Worm (Caenorhabditis elegans): ENCODE data around the gene edg-1.
"Not testable (repeated sequence)": the region's sequence is repeated elsewhere in the genome, so short reads cannot be mapped to it uniquely, and the experiment has no call there.

Gene edg-1

DNA sequence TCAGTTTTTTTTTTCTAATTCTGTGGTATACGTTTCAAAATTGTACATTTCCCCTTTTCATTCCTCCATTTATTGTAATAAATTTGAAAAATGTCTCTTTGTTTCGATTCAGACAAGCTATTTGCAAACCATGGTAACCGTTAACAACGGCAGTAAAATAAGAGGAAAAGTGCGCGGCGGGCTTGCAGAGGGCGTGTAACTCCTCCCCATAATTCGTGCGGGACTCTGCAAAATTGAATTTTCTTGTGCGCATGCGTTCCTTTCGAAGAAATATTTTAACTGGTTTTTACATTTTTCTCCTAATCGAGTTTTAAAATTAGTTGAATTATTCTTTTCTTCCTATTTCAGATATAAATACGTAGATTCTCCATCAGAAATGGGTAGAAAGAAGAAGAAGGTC is 10.0 kb upstream of the edg-1 start, which contains the start of gene znf-207:
znf-207 (plus strand) TSS at position 349 of the 400 bp plus-strand sequence.
- TF ChIP-seq him-1 (tag; optimal IDR thresholded peaks at IDR 0.05) (no peak), W03F9.2 (tag; optimal IDR thresholded peaks at IDR 0.05) (peak; percentile 49)

DNA sequence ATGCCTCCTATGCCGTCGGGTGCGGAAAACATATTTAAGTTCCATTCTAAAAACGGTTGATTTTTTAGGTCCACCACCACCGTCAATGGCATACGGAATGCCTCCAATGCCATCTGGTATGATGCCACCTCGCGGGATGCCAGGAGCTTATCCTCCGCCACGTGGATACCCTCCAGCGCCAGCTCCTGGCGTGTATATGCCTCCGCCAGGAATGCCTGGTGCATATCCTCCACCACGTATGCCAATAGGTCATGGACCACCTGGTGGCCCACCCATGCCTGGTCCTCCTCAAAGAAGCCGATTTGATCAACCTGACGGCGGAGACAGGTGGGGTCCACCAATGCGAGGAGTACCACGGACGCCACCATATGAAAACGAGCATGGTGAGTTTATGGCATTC is 9.1 kb upstream of the edg-1 start:
- TF ChIP-seq him-1 (tag; optimal IDR thresholded peaks at IDR 0.05) (no peak), W03F9.2 (tag; optimal IDR thresholded peaks at IDR 0.05) (no peak), dao-5 (tag; optimal IDR thresholded peaks at IDR 0.05) (no peak)

ce11 chrIV:11313880-11314279 is 6.7 kb upstream of the edg-1 start, which contains the start of gene dnj-2:
Gene dnj-2 (minus strand): TSS chrIV:11313980.
- TF ChIP-seq him-1 (tag; optimal IDR thresholded peaks at IDR 0.05), result no peak
- TF ChIP-seq dao-5 (tag; optimal IDR thresholded peaks at IDR 0.05), result no peak
- no peak for TF ChIP-seq W03F9.2 (tag; optimal IDR thresholded peaks at IDR 0.05)

- no peak for TF ChIP-seq him-1 (tag; optimal IDR thresholded peaks at IDR 0.05)
- peak; percentile 81 for TF ChIP-seq W03F9.2 (tag; optimal IDR thresholded peaks at IDR 0.05)
Measured at ce11 chrIV:11314885-11315284, 5.7 kb upstream of the edg-1 start, which contains the start of the genes B0035.3, B0035.22 and pfd-4. Gene B0035.3 (minus strand): TSS chrIV:11314998. Gene B0035.22 (plus strand): TSS chrIV:11315153. Gene pfd-4 (plus strand): TSS chrIV:11315207.

DNA sequence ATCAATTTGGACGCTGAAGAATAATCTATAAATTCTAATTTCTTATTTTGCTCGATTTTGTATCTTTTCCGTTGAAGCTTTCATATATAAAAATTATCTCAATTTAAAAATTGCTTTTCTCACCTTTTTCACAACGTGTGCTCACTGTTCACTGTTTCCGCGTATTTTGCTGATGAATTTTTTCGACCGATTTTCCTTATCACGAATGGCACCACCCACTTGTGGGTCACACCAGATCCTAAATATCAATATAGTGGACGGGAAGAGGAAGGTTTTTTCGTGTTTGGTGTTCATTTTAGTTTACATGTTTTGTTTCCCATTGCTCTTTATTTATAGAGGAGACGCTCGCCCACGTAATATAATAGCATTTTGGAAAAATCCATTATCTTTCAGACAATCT is 4.9 kb upstream of the edg-1 start:
- TF ChIP-seq him-1 (tag; optimal IDR thresholded peaks at IDR 0.05), result no peak
- TF ChIP-seq W03F9.2 (tag; optimal IDR thresholded peaks at IDR 0.05), result no peak
- TF ChIP-seq dao-5 (tag; optimal IDR thresholded peaks at IDR 0.05), result no peak

- no peak for TF ChIP-seq him-1 (tag; optimal IDR thresholded peaks at IDR 0.05)
- TF ChIP-seq dao-5 (tag; optimal IDR thresholded peaks at IDR 0.05), result no peak
- TF ChIP-seq W03F9.2 (tag; optimal IDR thresholded peaks at IDR 0.05), result no peak
Measured at ce11 chrIV:11316106-11316505, 4.5 kb upstream of the edg-1 start.

ce11 chrIV:11316640-11317039 is 4.0 kb upstream of the edg-1 start:
- TF ChIP-seq dao-5 (tag; optimal IDR thresholded peaks at IDR 0.05), result no peak
- TF ChIP-seq W03F9.2 (tag; optimal IDR thresholded peaks at IDR 0.05), result no peak
- TF ChIP-seq him-1 (tag; optimal IDR thresholded peaks at IDR 0.05), result no peak

- TF ChIP-seq dao-5 (tag; optimal IDR thresholded peaks at IDR 0.05) (no peak), W03F9.2 (tag; optimal IDR thresholded peaks at IDR 0.05) (no peak), him-1 (tag; optimal IDR thresholded peaks at IDR 0.05) (no peak)
Measured at ce11 chrIV:11317119-11317518, 3.5 kb upstream of the edg-1 start, which contains the start of gene gspd-1. Gene gspd-1 (plus strand): TSS chrIV:11317419.

DNA sequence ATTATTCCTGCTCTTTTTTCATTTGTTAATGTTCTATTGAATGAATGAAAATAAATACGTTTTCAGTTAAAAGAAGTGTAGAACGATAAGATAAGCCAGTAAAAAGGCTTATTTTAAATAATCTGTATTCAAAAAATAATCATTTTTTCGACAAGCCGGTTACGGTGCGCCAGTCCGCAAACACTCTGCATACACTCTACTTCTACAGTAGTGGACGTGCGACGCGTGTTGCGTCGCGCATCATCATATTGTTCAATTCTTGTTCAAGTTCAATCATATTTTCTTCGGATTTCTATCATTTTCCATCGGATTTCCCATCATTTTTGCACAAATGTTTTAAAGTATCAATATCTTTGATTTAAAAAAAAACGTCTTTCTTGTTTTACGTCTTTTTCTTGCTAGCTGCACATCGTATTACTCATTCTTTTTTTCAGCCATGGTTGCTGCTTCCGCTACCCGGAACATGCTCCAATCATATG is 677 bp upstream of the edg-1 start, which contains the start of gene B0035.18:
B0035.18 (plus strand) TSS at position 429 of the 479 bp plus-strand sequence.
- no peak for TF ChIP-seq him-1 (tag; optimal IDR thresholded peaks at IDR 0.05)
- TF ChIP-seq dao-5 (tag; optimal IDR thresholded peaks at IDR 0.05), result no peak
- no peak for TF ChIP-seq W03F9.2 (tag; optimal IDR thresholded peaks at IDR 0.05)

DNA sequence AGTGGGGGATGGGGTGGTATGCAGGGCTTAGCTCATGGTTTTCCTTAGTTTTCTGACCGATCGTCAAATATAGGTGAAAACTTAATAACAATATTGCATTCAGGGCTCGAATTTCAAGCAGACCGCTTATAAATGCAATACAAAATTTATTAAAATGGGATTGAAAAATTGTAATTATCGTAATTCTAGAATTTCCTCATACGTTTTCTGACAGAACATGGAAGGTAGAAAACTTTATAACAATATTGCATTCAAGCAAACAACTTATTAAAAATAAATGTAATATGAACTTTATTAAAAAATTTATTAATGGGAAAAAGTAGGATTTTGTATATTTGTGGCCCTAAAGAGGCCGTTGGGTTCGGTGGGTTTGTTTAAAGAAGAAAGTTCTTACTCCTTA is 3.1 kb downstream of the edg-1 start:
- no peak for TF ChIP-seq him-1 (tag; optimal IDR thresholded peaks at IDR 0.05)

ce11 chrIV:11324741-11325140 is 4.1 kb downstream of the edg-1 start, which contains the start of gene his-48:
Gene his-48 (plus strand): TSS chrIV:11324745.
- not testable (repeated sequence) for TF ChIP-seq W03F9.2, dao-5, him-1 (tag; optimal IDR thresholded peaks at IDR 0.05)

DNA sequence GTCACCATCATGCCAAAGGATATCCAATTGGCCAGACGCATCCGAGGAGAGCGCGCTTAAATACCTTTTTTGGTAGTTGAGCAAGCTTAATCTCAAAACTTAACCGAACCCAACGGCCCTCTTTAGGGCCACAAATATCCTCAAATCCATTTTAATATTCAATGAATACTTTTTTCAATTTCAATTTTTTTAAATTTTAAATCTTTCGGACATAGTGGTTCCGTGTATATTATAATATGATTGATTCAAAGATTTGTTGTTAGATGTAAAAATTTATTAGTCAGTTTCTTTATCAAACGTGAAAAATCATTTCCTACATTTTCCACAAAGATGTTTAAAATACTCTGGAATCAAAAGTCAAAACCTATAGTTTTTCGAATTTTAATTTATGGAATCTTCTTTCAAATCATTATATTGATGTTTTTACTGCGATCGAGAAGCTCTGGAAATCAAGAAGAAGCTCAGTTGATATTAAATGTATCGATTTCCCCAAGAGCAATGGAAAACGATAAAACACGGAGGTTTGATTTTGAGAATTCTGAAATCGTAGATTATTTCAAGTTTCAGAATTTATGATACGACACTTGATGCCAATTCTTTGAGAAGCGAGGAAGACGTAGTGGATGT is 6.5 kb downstream of the edg-1 start, which contains the start of gene B0035.21:
B0035.21 (plus strand) TSS at position 322 of the 627 bp plus-strand sequence.
- TF ChIP-seq him-1 (tag; optimal IDR thresholded peaks at IDR 0.05) (no peak), W03F9.2 (tag; optimal IDR thresholded peaks at IDR 0.05) (no peak), dao-5 (tag; optimal IDR thresholded peaks at IDR 0.05) (no peak)

ce11 chrIV:11329269-11329668 is 8.7 kb downstream of the edg-1 start, which contains the start of gene leo-1:
Gene leo-1 (minus strand): TSS chrIV:11329369.
- TF ChIP-seq him-1 (tag; optimal IDR thresholded peaks at IDR 0.05), result no peak
- no peak for TF ChIP-seq W03F9.2 (tag; optimal IDR thresholded peaks at IDR 0.05)

DNA sequence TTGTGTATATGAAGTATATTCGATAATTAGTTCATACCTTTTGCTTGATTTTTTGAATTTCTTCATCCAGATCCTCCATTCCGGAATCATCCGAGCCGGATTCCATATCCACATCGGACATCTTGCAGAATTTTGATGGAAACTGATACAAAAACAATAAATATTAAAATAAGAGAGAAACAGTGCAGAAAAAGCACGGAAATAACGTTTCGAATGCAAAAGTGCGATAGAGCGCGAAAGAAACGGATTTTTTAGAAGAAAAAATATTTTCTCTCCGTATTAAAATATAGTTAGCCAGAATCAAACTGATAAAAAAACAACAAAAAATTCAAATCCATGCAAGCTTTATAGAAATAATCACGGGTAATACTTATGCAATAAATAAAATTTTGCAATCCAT is 12.2 kb downstream of the edg-1 start, which contains the start of gene sart-3:
sart-3 (minus strand) TSS at position 219 of the 400 bp plus-strand sequence.
- TF ChIP-seq him-1 (tag; optimal IDR thresholded peaks at IDR 0.05) (no peak), W03F9.2 (tag; optimal IDR thresholded peaks at IDR 0.05) (no peak), dao-5 (tag; optimal IDR thresholded peaks at IDR 0.05) (no peak)
